Worm (Caenorhabditis elegans) whole organism, L4/young adult: ENCODE data around the gene F37H8.6.
A peak's percentile ranks its signal among the peaks of the same experiment; 100 is the strongest.

ENCODE experiments used
- W03F9.2 ChIP-seq: fragments of 150-350 bp; optimal IDR thresholded peaks from 2 replicates; lab custom pipeline; 2014; ENCODE audit warnings: missing biosample characterization, missing genetic modification characterization
- him-1 ChIP-seq: sonication (generic microtip); optimal IDR thresholded peaks from 2 replicates; lab custom pipeline; 2016; ENCODE audit warnings: missing genotype, missing genetic modification reagents, missing genetic modification characterization, missing compliant biosample characterization

DNA sequence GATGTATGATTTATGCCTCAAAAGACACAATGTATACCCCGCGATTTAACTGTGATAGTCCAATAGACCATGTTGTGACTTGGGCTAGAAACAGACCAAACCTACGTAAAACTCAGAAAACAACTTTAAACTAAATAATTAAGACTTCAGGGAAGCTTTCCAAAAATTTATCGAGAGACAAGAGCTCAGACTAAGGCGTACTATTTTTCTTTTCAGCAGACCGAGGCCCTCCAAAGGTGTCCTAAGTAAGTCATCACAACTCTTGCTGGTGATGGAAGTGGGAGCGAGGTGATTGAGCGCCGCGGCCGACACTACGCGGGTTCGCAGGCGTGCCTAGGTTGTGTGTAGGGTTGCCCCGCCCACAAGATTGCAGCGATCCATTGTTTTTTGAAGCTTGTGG, 10.2 kb downstream of the F37H8.6 start:
- TF ChIP-seq W03F9.2 (tag; lab: Kevin White, UChicago) (peak; percentile 43), him-1 (no peak)
